Fruit fly (Drosophila melanogaster) whole organism: Measurements from ENCODE around the gene Bcs1.

Experiments used
- CG8478 ChIP-seq: fragments of >200 bp; optimal IDR thresholded peaks from 2 replicates; lab custom pipeline; 2018; ENCODE audit warnings: inconsistent platforms
- Dll ChIP-seq: fragments of >200 bp; optimal IDR thresholded peaks from 2 replicates; lab custom pipeline; 2017
- pan ChIP-seq: fragments of >200 bp; optimal IDR thresholded peaks from 2 replicates; lab custom pipeline; 2017
- psq ChIP-seq: fragments of >200 bp; optimal IDR thresholded peaks from 2 replicates; lab custom pipeline; 2017
- usp ChIP-seq: fragments of >200 bp; optimal IDR thresholded peaks from 2 replicates; lab custom pipeline; 2017; ENCODE audit warnings: missing biosample characterization, missing genetic modification characterization, mixed read lengths

dm6 chr2L:10200847-10201246 lies 21.6 kb upstream of the Bcs1 start, which contains the start of the genes Ripalpha and RpL7:
- TF ChIP-seq psq (lab: Kevin White, UChicago) (no peak), pan (lab: Kevin White, UChicago) (no peak), usp (GFP tag; lab: Kevin White, UChicago) (no peak), CG8478 (no peak), Dll (lab: Kevin White, UChicago) (no peak)
